Worm (Caenorhabditis elegans) whole organism, young adult: ENCODE results near the gene C27H6.9.

Experiments used
- B0035.1 ChIP-seq: sonication (generic microtip); optimal IDR thresholded peaks from 2 replicates; lab custom pipeline; 2016; ENCODE audit warnings: missing genetic modification characterization, mild to moderate bottlenecking, missing compliant biosample characterization, missing genotype, missing genetic modification reagents
- F10E7.11 ChIP-seq: sonication (generic microtip); optimal IDR thresholded peaks from 2 replicates; lab custom pipeline; 2017; ENCODE audit warnings: mild to moderate bottlenecking, missing genetic modification characterization, moderate library complexity, missing compliant biosample characterization
- F22D6.2 ChIP-seq: sonication (generic microtip); optimal IDR thresholded peaks from 2 replicates; lab custom pipeline; 2016; ENCODE audit warnings: mild to moderate bottlenecking, missing genetic modification characterization, missing compliant biosample characterization
- F33H1.4 ChIP-seq: fragments of 200-800 bp; sonication (Bioruptor generic); IDR thresholded peaks from 2 replicates; pipeline ENCODE4 v1.3.6; 2022; ENCODE audit warnings: missing genetic modification reagents, missing genetic modification characterization, missing compliant biosample characterization
- F57C9.4 ChIP-seq: sonication (generic microtip); optimal IDR thresholded peaks from 2 replicates; lab custom pipeline; 2017; ENCODE audit warnings: mild to moderate bottlenecking, missing genetic modification characterization, missing compliant biosample characterization
- K12H6.12 ChIP-seq: fragments of 200-800 bp; sonication (Bioruptor generic); optimal IDR thresholded peaks from 2 replicates; lab custom pipeline; 2018; ENCODE audit warnings: mild to moderate bottlenecking, missing genetic modification characterization, missing compliant biosample characterization
- T26A5.8 ChIP-seq: sonication (generic microtip); optimal IDR thresholded peaks from 2 replicates; lab custom pipeline; 2016; ENCODE audit warnings: missing genetic modification characterization, missing compliant biosample characterization
- Y53F4B.3 ChIP-seq: fragments of 200-800 bp; sonication (Bioruptor generic); IDR thresholded peaks from 2 replicates; pipeline ENCODE4 v1.3.6; 2022; ENCODE audit warnings: missing genetic modification reagents, missing genetic modification characterization, missing compliant biosample characterization
- Y67H2A.10 ChIP-seq: fragments of 200-800 bp; sonication (Bioruptor generic); conservative IDR thresholded peaks from 2 replicates; pipeline ENCODE4 v1.3.6; 2022; ENCODE audit warnings: missing genetic modification reagents, missing genetic modification characterization, missing compliant biosample characterization
- Y79H2A.3 ChIP-seq: fragments of 200-800 bp; sonication (Bioruptor generic); conservative IDR thresholded peaks from 2 replicates; pipeline ENCODE4 v1.3.6; 2022; ENCODE audit warnings: missing genetic modification reagents, missing genetic modification characterization, missing compliant biosample characterization
- akir-1 ChIP-seq: fragments of 200-800 bp; sonication (Bioruptor generic); optimal IDR thresholded peaks from 2 replicates; lab custom pipeline; 2018; ENCODE audit warnings: mild to moderate bottlenecking, missing genetic modification characterization, moderate library complexity, missing compliant biosample characterization
- ama-1 ChIP-seq, 3 experiments: fragments of 150-350 bp in 1 of 3; sonication (generic microtip) in 2 of 3; optimal IDR thresholded peaks; 2 replicates each; lab custom pipeline; 2014 to 2018; ENCODE audit warnings: missing biosample characterization in 2 of 3, missing genetic modification characterization in 2 of 3, missing genetic modification reagents in 2 of 3
- atf-7 ChIP-seq: sonication (generic microtip); optimal IDR thresholded peaks from 2 replicates; lab custom pipeline; 2017; ENCODE audit warnings: mild to moderate bottlenecking, missing genetic modification characterization, missing compliant biosample characterization
- attf-6 ChIP-seq: fragments of 200-800 bp; sonication (Bioruptor generic); IDR thresholded peaks from 2 replicates; pipeline ENCODE4 v1.3.6; 2022; ENCODE audit warnings: missing genetic modification reagents, missing genetic modification characterization, missing compliant biosample characterization
- bed-2 ChIP-seq: fragments of 200-800 bp; sonication (Bioruptor generic); IDR thresholded peaks from 2 replicates; pipeline ENCODE4 v1.3.6; 2022; ENCODE audit warnings: missing genetic modification reagents, missing genetic modification characterization, missing compliant biosample characterization
- ccch-3 ChIP-seq: fragments of 200-800 bp; sonication (Bioruptor generic); optimal IDR thresholded peaks from 2 replicates; lab custom pipeline; 2018; ENCODE audit warnings: mild to moderate bottlenecking, missing genetic modification characterization, missing compliant biosample characterization
- cebp-1 ChIP-seq, 2 experiments: fragments of 200-800 bp in 1 of 2; sonication (Bioruptor generic) in 1 of 2; sonication (generic microtip) in 1 of 2; IDR thresholded peaks in 1 of 2; optimal IDR thresholded peaks in 1 of 2; 2 replicates each; pipeline versions ENCODE4 v1.3.6 to Lab custom; 2017 to 2022; ENCODE audit warnings: missing compliant biosample characterization in 2 of 2, missing genetic modification characterization in 2 of 2, mild to moderate bottlenecking in 1 of 2, missing genetic modification reagents in 1 of 2, moderate library complexity in 1 of 2
- cebp-2 ChIP-seq: fragments of 200-800 bp; sonication (Bioruptor generic); IDR thresholded peaks from 2 replicates; pipeline ENCODE4 v1.3.6; 2022; ENCODE audit warnings: missing genetic modification characterization, missing compliant biosample characterization
- chd-7 ChIP-seq: sonication (generic microtip); optimal IDR thresholded peaks from 2 replicates; lab custom pipeline; 2016; ENCODE audit warnings: mild to moderate bottlenecking, missing genetic modification characterization, moderate library complexity, missing compliant biosample characterization
- efl-1 ChIP-seq: fragments of 150-350 bp; optimal IDR thresholded peaks from 2 replicates; lab custom pipeline; 2014; ENCODE audit warnings: missing biosample characterization, missing genetic modification reagents, missing genetic modification characterization
- egl-18 ChIP-seq: fragments of 200-800 bp; sonication (Bioruptor generic); IDR thresholded peaks from 2 replicates; pipeline ENCODE4 v1.3.6; 2022; ENCODE audit warnings: missing genetic modification reagents, missing genetic modification characterization, missing compliant biosample characterization
- egrh-3 ChIP-seq: fragments of 200-800 bp; sonication (Bioruptor generic); IDR thresholded peaks from 2 replicates; pipeline ENCODE4 v1.3.6; 2022; ENCODE audit warnings: missing genetic modification reagents, missing genetic modification characterization, missing compliant biosample characterization
- gei-17 ChIP-seq: fragments of 200-800 bp; sonication (Bioruptor generic); optimal IDR thresholded peaks from 2 replicates; lab custom pipeline; 2018; ENCODE audit warnings: mild to moderate bottlenecking, missing genetic modification characterization, missing compliant biosample characterization
- hlh-26 ChIP-seq: fragments of 200-800 bp; sonication (Bioruptor generic); conservative IDR thresholded peaks from 2 replicates; pipeline ENCODE4 v1.3.6; 2022; ENCODE audit warnings: missing genetic modification reagents, missing genetic modification characterization, missing compliant biosample characterization
- hrde-1 ChIP-seq: sonication (generic microtip); optimal IDR thresholded peaks from 2 replicates; lab custom pipeline; 2016; ENCODE audit warnings: missing genetic modification characterization, mild to moderate bottlenecking, missing compliant biosample characterization, moderate library complexity, missing genotype, missing genetic modification reagents, borderline replicate concordance
- hsf-1 ChIP-seq: fragments of 200-800 bp; sonication (Bioruptor generic); IDR thresholded peaks from 2 replicates; pipeline ENCODE4 v1.3.6; 2022; ENCODE audit warnings: missing genetic modification reagents, missing genetic modification characterization, missing compliant biosample characterization
- lag-1 ChIP-seq: fragments of 200-800 bp; sonication (Bioruptor generic); IDR thresholded peaks from 2 replicates; pipeline ENCODE4 v1.3.6; 2022; ENCODE audit warnings: missing genetic modification reagents, missing genetic modification characterization, missing compliant biosample characterization
- let-607 ChIP-seq, 2 experiments: fragments of 200-800 bp in 1 of 2; sonication (Bioruptor generic) in 1 of 2; sonication (generic microtip) in 1 of 2; optimal IDR thresholded peaks; 2 replicates each; lab custom pipeline; 2016 to 2018; ENCODE audit warnings: mild to moderate bottlenecking in 2 of 2, missing compliant biosample characterization in 2 of 2, missing genetic modification characterization in 2 of 2, moderate library complexity in 2 of 2, missing genotype in 1 of 2
- lin-40 ChIP-seq: sonication (generic microtip); optimal IDR thresholded peaks from 2 replicates; lab custom pipeline; 2016; ENCODE audit warnings: missing genetic modification characterization, mild to moderate bottlenecking, missing compliant biosample characterization, missing genotype, missing genetic modification reagents
- lsy-27 ChIP-seq: sonication (generic microtip); optimal IDR thresholded peaks from 2 replicates; lab custom pipeline; 2017; ENCODE audit warnings: missing genetic modification characterization, mild to moderate bottlenecking, missing compliant biosample characterization, antibody characterized with exemption, missing genotype, borderline replicate concordance; ENCODE audit not compliant: insufficient read depth
- madf-10 ChIP-seq: sonication (generic microtip); optimal IDR thresholded peaks from 2 replicates; lab custom pipeline; 2016; ENCODE audit warnings: mild to moderate bottlenecking, missing genetic modification characterization, missing compliant biosample characterization
- madf-6 ChIP-seq: fragments of 200-800 bp; sonication (Bioruptor generic); IDR thresholded peaks from 2 replicates; pipeline ENCODE4 v1.3.6; 2022; ENCODE audit warnings: missing genetic modification reagents, missing genetic modification characterization, missing compliant biosample characterization
- mes-4 ChIP-seq: sonication (generic microtip); optimal IDR thresholded peaks from 2 replicates; lab custom pipeline; 2016; ENCODE audit warnings: missing genotype, missing genetic modification characterization, missing compliant biosample characterization
- nfya-1 ChIP-seq: sonication (generic microtip); optimal IDR thresholded peaks from 2 replicates; lab custom pipeline; 2017; ENCODE audit warnings: antibody characterized with exemption, missing compliant biosample characterization, missing genetic modification characterization, borderline replicate concordance; ENCODE audit not compliant: insufficient read depth
- nhr-120 ChIP-seq: fragments of 200-800 bp; sonication (Bioruptor generic); IDR thresholded peaks from 2 replicates; pipeline ENCODE4 v1.3.6; 2022; ENCODE audit warnings: missing genetic modification characterization, missing compliant biosample characterization
- pha-4 ChIP-seq: fragments of 150-350 bp; sonication (generic microtip); optimal IDR thresholded peaks from 2 replicates; lab custom pipeline; 2014; ENCODE audit warnings: missing biosample characterization, missing genetic modification reagents, missing genetic modification characterization
- rcor-1 ChIP-seq: fragments of 200-800 bp; sonication (Bioruptor generic); IDR thresholded peaks from 2 replicates; pipeline ENCODE4 v1.3.6; 2022; ENCODE audit warnings: missing genetic modification reagents, missing genetic modification characterization, missing compliant biosample characterization
- snpc-1.1 ChIP-seq: sonication (generic microtip); optimal IDR thresholded peaks from 2 replicates; lab custom pipeline; 2017; ENCODE audit warnings: missing genetic modification characterization, mild to moderate bottlenecking, missing compliant biosample characterization, antibody characterized with exemption, moderate library complexity, missing genotype, missing genetic modification reagents; ENCODE audit not compliant: insufficient read depth
- somi-1 ChIP-seq: fragments of 200-800 bp; sonication (Bioruptor generic); optimal IDR thresholded peaks from 2 replicates; lab custom pipeline; 2018; ENCODE audit warnings: mild to moderate bottlenecking, missing genetic modification characterization, missing compliant biosample characterization
- tbx-9 ChIP-seq: sonication (generic microtip); optimal IDR thresholded peaks from 2 replicates; lab custom pipeline; 2016; ENCODE audit warnings: borderline replicate concordance, missing genetic modification characterization, inconsistent platforms, missing compliant biosample characterization
- unc-130 ChIP-seq: sonication (generic microtip); optimal IDR thresholded peaks from 2 replicates; lab custom pipeline; 2016; ENCODE audit warnings: missing genetic modification reagents, missing genetic modification characterization, missing compliant biosample characterization
- unc-62 ChIP-seq: fragments of 150-350 bp; optimal IDR thresholded peaks from 2 replicates; lab custom pipeline; 2014; ENCODE audit warnings: missing biosample characterization, missing genetic modification reagents, missing genetic modification characterization
- xnd-1 ChIP-seq: sonication (generic microtip); optimal IDR thresholded peaks from 2 replicates; lab custom pipeline; 2016; ENCODE audit warnings: missing genotype, missing genetic modification reagents, missing genetic modification characterization, missing compliant biosample characterization
- zim-3 ChIP-seq: sonication (generic microtip); optimal IDR thresholded peaks from 2 replicates; lab custom pipeline; 2017; ENCODE audit warnings: mild to moderate bottlenecking, missing genetic modification characterization, moderate library complexity, missing compliant biosample characterization
- ztf-26 ChIP-seq: sonication (generic microtip); optimal IDR thresholded peaks from 2 replicates; lab custom pipeline; 2017; ENCODE audit warnings: missing genetic modification characterization, missing compliant biosample characterization
- ztf-28 ChIP-seq: fragments of 200-800 bp; sonication (Bioruptor generic); IDR thresholded peaks from 2 replicates; pipeline ENCODE4 v1.3.6; 2022; ENCODE audit warnings: missing genetic modification reagents, missing genetic modification characterization, missing compliant biosample characterization

C27H6.9 gene

ce11 chrV:9970119-9970518 lies 12.5 kb upstream of the C27H6.9 start (continued):
- TF ChIP-seq ccch-3 (GFP tag; lab: Kevin White, UChicago) (peak; percentile 49), T26A5.8 (tag; lab: Kevin White, UChicago) (peak; percentile 81), bed-2 (GFP tag; lab: Robert Waterston, UW) (no peak), cebp-1 (GFP tag; IDR thresholded peaks at IDR 0.05; lab: Robert Waterston, UW) (no peak), cebp-1 (tag; optimal IDR thresholded peaks at IDR 0.05; lab: Kevin White, UChicago) (peak; percentile 83), Y67H2A.10 (GFP tag; lab: Robert Waterston, UW) (peak; percentile 66; the same call in 1 of the 2 replicates), unc-62 (no peak), hsf-1 (GFP tag; lab: Robert Waterston, UW) (peak; percentile 76), K12H6.12 (tag; lab: Kevin White, UChicago) (peak; percentile 80), nhr-120 (GFP tag; lab: Robert Waterston, UW) (peak; percentile 96), let-607 (tag; optimal IDR thresholded peaks at IDR 0.05; lab: Kevin White, UChicago) (peak; percentile 62 to 73), ztf-26 (tag; lab: Kevin White, UChicago) (peak; percentile 75), F10E7.11 (tag; lab: Kevin White, UChicago) (peak; percentile 84), unc-130 (GFP tag; lab: Kevin White, UChicago) (peak; percentile 76), F57C9.4 (tag; lab: Kevin White, UChicago) (peak; percentile 20), pha-4 (tag; lab: Kevin White, UChicago) (no peak), mes-4 (peak; percentile 92), lag-1 (GFP tag; lab: Robert Waterston, UW) (no peak), hlh-26 (GFP tag; lab: Robert Waterston, UW) (0 out of 2 replicates have a peak, but pooled peaks have one; percentile 27), rcor-1 (peak; percentile 69), hrde-1 (peak; percentile 86), tbx-9 (tag; lab: Kevin White, UChicago) (peak; percentile 70), F22D6.2 (peak; percentile 36), B0035.1 (tag; lab: Kevin White, UChicago) (peak; percentile 89), ama-1 (optimal IDR thresholded peaks at IDR 0.05; lab: Kevin White, UChicago) (no peak), ama-1 (GFP tag; optimal IDR thresholded peaks at IDR 0.05; lab: Kevin White, UChicago) (peak; percentile 85 to 94), ztf-28 (peak; percentile 92), lin-40 (tag; lab: Kevin White, UChicago) (peak; percentile 77), lsy-27 (tag; lab: Kevin White, UChicago) (no peak), cebp-2 (GFP tag; lab: Robert Waterston, UW) (peak; percentile 98), zim-3 (tag; lab: Kevin White, UChicago) (peak; percentile 94), egl-18 (0 out of 2 replicates have a peak, but pooled peaks have one; percentile 60), egrh-3 (GFP tag; lab: Robert Waterston, UW) (peak; percentile 63), attf-6 (GFP tag; lab: Robert Waterston, UW) (peak; percentile 40; the same call in 1 of the 2 replicates), F33H1.4 (GFP tag; lab: Robert Waterston, UW) (0 out of 2 replicates have a peak, but pooled peaks have one; percentile 33), chd-7 (peak; percentile 95), atf-7 (tag; lab: Kevin White, UChicago) (peak; percentile 80), akir-1 (GFP tag; lab: Kevin White, UChicago) (peak; percentile 64), madf-6 (peak; percentile 71), somi-1 (GFP tag; lab: Kevin White, UChicago) (peak; percentile 85), Y53F4B.3 (GFP tag; lab: Robert Waterston, UW) (no peak), gei-17 (GFP tag; lab: Kevin White, UChicago) (peak; percentile 27), snpc-1.1 (peak; percentile 65), efl-1 (peak; percentile 32), nfya-1 (no peak), madf-10 (tag; lab: Kevin White, UChicago) (peak; percentile 85), xnd-1 (tag; lab: Kevin White, UChicago) (peak; percentile 16), Y79H2A.3 (GFP tag; lab: Robert Waterston, UW) (no peak)
